Worm (Caenorhabditis elegans): ENCODE results near the gene nduc-2.

DNA sequence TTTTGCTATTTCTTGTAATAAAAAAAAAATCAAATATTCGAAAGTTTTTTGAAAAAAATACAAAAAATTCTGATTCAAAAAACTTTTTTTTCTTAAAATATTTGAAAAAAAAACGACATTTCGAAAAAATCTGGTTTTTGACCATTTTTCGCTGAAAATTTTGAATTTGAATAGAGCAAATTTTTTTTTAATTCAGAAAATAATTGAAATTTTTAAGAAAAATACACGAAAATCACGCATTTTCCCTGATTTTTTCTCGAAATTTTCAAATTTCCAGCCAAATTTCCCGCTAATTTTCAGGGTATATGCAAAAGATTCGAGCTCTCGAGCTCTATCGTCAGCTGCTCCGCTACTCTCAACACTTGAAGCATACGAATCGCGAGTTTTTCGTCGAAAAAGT is 40.1 kb downstream of the nduc-2 start, which contains the start of gene Y71H2AM.1:
- TF ChIP-seq pes-1 (GFP tag; IDR thresholded peaks at IDR 0.05), result no peak
- TF ChIP-seq ama-1 (optimal IDR thresholded peaks at IDR 0.05), result no peak
- TF ChIP-seq sea-1 (GFP tag; conservative IDR thresholded peaks at IDR 0.05), result no peak
- TF ChIP-seq tbx-11 (GFP tag; IDR thresholded peaks at IDR 0.05), result no peak
- TF ChIP-seq B0310.2 (tag; optimal IDR thresholded peaks at IDR 0.05), result no peak
- no peak for TF ChIP-seq tbx-37 (GFP tag; conservative IDR thresholded peaks at IDR 0.05)
- no peak for TF ChIP-seq hmbx-1 (tag; optimal IDR thresholded peaks at IDR 0.05)
- TF ChIP-seq scrt-1 (GFP tag; IDR thresholded peaks at IDR 0.05), result no peak
- no peak for TF ChIP-seq hnd-1 (tag; optimal IDR thresholded peaks at IDR 0.05)
- no peak for TF ChIP-seq ets-7 (tag; optimal IDR thresholded peaks at IDR 0.05)
- no peak for TF ChIP-seq flt-1 (GFP tag; IDR thresholded peaks at IDR 0.05)
- TF ChIP-seq hmg-4 (GFP tag; optimal IDR thresholded peaks at IDR 0.05), result no peak
